Fruit fly (Drosophila melanogaster) whole organism, wandering third instar larva: ENCODE results near the gene firl.

ENCODE experiments used
- Dfd ChIP-seq: fragments of >200 bp; optimal IDR thresholded peaks from 2 replicates; lab custom pipeline; 2017; ENCODE audit warnings: missing biosample characterization, missing genetic modification characterization
- Rel ChIP-seq, 2 experiments: fragments of 200-800 bp; sonication (Bioruptor generic) in 1 of 2; optimal IDR thresholded peaks; 2 replicates in 1 of 2; 3 replicates in 1 of 2; lab custom pipeline; 2016 to 2019; ENCODE audit warnings: mild to moderate bottlenecking in 2 of 2, missing biosample characterization in 2 of 2, missing genetic modification characterization in 2 of 2, moderate library complexity in 1 of 2
- dl ChIP-seq, 2 experiments: fragments of 175-275, 200-275 bp in 1 of 2; fragments of 200-275 bp in 1 of 2; sonication (Bioruptor generic); optimal IDR thresholded peaks; lab custom pipeline; 2018; ENCODE audit warnings: mild to moderate bottlenecking in 2 of 2, missing biosample characterization in 2 of 2, missing genetic modification characterization in 2 of 2, moderate library complexity in 2 of 2; ENCODE audit not compliant: partially characterized antibody in 2 of 2, insufficient read depth in 1 of 2
- dmrt93B ChIP-seq: fragments of 200-800 bp; sonication (Bioruptor generic); optimal IDR thresholded peaks from 2 replicates; lab custom pipeline; 2018; ENCODE audit warnings: missing biosample characterization, mild to moderate bottlenecking, missing genetic modification characterization
- ey ChIP-seq: fragments of 200-800 bp; sonication (Bioruptor generic); optimal IDR thresholded peaks from 2 replicates; lab custom pipeline; 2016; ENCODE audit warnings: missing biosample characterization, missing genetic modification characterization
- fru ChIP-seq: fragments of 200-800 bp; sonication (Bioruptor generic); optimal IDR thresholded peaks from 3 replicates; lab custom pipeline; 2016; ENCODE audit warnings: missing biosample characterization, mild to moderate bottlenecking, missing genetic modification characterization
- h ChIP-seq: fragments of 200-800 bp; sonication (Bioruptor generic); optimal IDR thresholded peaks from 3 replicates; lab custom pipeline; 2016; ENCODE audit warnings: missing biosample characterization, mild to moderate bottlenecking, missing genetic modification characterization
- psq ChIP-seq: fragments of 200-800 bp; sonication (Bioruptor generic); optimal IDR thresholded peaks from 3 replicates; lab custom pipeline; 2017; ENCODE audit warnings: missing biosample characterization, mild to moderate bottlenecking, missing genetic modification characterization, moderate library complexity
- usp ChIP-seq: fragments of >200 bp; optimal IDR thresholded peaks from 2 replicates; lab custom pipeline; 2017; ENCODE audit warnings: missing biosample characterization, missing genetic modification characterization

DNA sequence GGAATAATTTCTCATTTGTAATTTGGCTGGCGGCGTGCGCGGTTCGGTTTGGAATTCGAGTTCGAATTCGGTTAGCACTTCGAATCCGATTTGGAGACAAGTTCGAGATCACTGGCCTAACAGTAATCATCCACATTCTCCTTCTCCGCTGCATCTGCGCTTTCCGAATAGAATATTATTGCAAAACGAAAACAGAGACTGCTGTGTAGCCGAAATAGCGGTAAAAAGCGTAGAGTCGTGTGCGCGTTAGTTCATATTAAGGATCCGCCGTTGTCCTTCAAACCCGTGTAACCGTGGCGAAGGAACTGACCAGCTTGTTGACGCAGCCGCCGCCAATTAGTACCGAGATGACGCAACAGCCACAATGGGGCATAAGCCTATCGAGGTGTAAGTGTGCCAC is 39.1 kb downstream of the firl start, which contains the start of gene dmGlut:
- TF ChIP-seq dmrt93B (GFP tag; lab: Kevin White, UChicago) (no peak), dl (GFP tag; optimal IDR thresholded peaks at IDR 0.05; lab: Kevin White, UChicago; ENCODE audit: insufficient read depth in 1 of 2, partially characterized antibody in 2 of 2) (no peak), Dfd (GFP tag; lab: Kevin White, UChicago) (no peak), psq (no peak), fru (no peak), ey (GFP tag; lab: Kevin White, UChicago) (no peak), Rel (GFP tag; optimal IDR thresholded peaks at IDR 0.05; lab: Kevin White, UChicago) (no peak), Rel (tag; optimal IDR thresholded peaks at IDR 0.05; lab: Kevin White, UChicago) (no peak), usp (no peak), h (GFP tag; lab: Kevin White, UChicago) (no peak)
